Worm (Caenorhabditis elegans) whole organism, L1 larva: ENCODE measurements around the gene C27A7.6.

ENCODE experiments used
- C16A3.4 ChIP-seq: fragments of 150-350 bp; optimal IDR thresholded peaks from 2 replicates; lab custom pipeline; 2014; ENCODE audit warnings: missing biosample characterization, missing genetic modification characterization
- C34B4.2 ChIP-seq: sonication (generic microtip); optimal IDR thresholded peaks from 2 replicates; lab custom pipeline; 2017; ENCODE audit warnings: mild to moderate bottlenecking, missing genetic modification characterization, missing compliant biosample characterization
- aly-2 ChIP-seq: fragments of 150-350 bp; optimal IDR thresholded peaks from 2 replicates; lab custom pipeline; 2014; ENCODE audit warnings: missing biosample characterization, missing genetic modification characterization
- blmp-1 ChIP-seq: fragments of 150-350 bp; optimal IDR thresholded peaks from 2 replicates; lab custom pipeline; 2014; ENCODE audit warnings: missing biosample characterization, missing genetic modification characterization
- ceh-63 ChIP-seq: fragments of 200-800 bp; sonication (Bioruptor generic); optimal IDR thresholded peaks from 2 replicates; lab custom pipeline; 2018; ENCODE audit warnings: mild to moderate bottlenecking, missing genetic modification characterization, missing compliant biosample characterization
- ceh-8 ChIP-seq: fragments of 200-800 bp; sonication (Bioruptor generic); optimal IDR thresholded peaks from 2 replicates; lab custom pipeline; 2018; ENCODE audit warnings: mild to moderate bottlenecking, missing genetic modification characterization, moderate library complexity, missing compliant biosample characterization
- ceh-82 ChIP-seq, 3 experiments: fragments of 150-350 bp in 1 of 3; sonication (generic microtip) in 2 of 3; optimal IDR thresholded peaks; 2 replicates each; lab custom pipeline; 2014 to 2017; ENCODE audit warnings: missing biosample characterization in 3 of 3, missing genetic modification characterization in 3 of 3
- ceh-90 ChIP-seq: sonication (generic microtip); optimal IDR thresholded peaks from 2 replicates; lab custom pipeline; 2016; ENCODE audit warnings: missing genetic modification characterization, missing compliant biosample characterization
- ces-1 ChIP-seq: fragments of 150-350 bp; optimal IDR thresholded peaks from 2 replicates; lab custom pipeline; 2014; ENCODE audit warnings: missing biosample characterization, missing genetic modification reagents, missing genetic modification characterization
- dsc-1 ChIP-seq: sonication (generic microtip); optimal IDR thresholded peaks from 2 replicates; lab custom pipeline; 2016; ENCODE audit warnings: mild to moderate bottlenecking, missing genetic modification characterization, missing compliant biosample characterization
- efl-1 ChIP-seq, 4 experiments: fragments of 150-350 bp; optimal IDR thresholded peaks in 3 of 4; peaks in 1 of 4; 1 replicate in 1 of 4; 2 replicates in 3 of 4; lab custom pipeline; 2014; ENCODE audit warnings: missing biosample characterization in 2 of 4, missing genetic modification characterization in 2 of 4, missing genetic modification reagents in 2 of 4
- efl-3 ChIP-seq: fragments of 200-800 bp; sonication (Bioruptor generic); optimal IDR thresholded peaks from 2 replicates; lab custom pipeline; 2018; ENCODE audit warnings: mild to moderate bottlenecking, missing genetic modification characterization, missing compliant biosample characterization
- elt-3 ChIP-seq, 6 experiments: fragments of 150-350 bp in 1 of 6; sonication (generic microtip); optimal IDR thresholded peaks; 2 replicates each; lab custom pipeline; 2017 to 2018; ENCODE audit warnings: missing biosample characterization in 6 of 6, missing genetic modification characterization in 6 of 6, inconsistent platforms in 1 of 6
- fkh-4 ChIP-seq: sonication (generic microtip); optimal IDR thresholded peaks from 2 replicates; lab custom pipeline; 2016; ENCODE audit warnings: missing compliant biosample characterization, missing genetic modification characterization, borderline replicate concordance
- fos-1 ChIP-seq: fragments of 150-350 bp; optimal IDR thresholded peaks from 2 replicates; lab custom pipeline; 2014; ENCODE audit warnings: missing biosample characterization, missing genetic modification characterization
- hlh-17 ChIP-seq: fragments of 200-800 bp; sonication (Bioruptor generic); optimal IDR thresholded peaks from 2 replicates; lab custom pipeline; 2018; ENCODE audit warnings: missing genetic modification characterization, mild to moderate bottlenecking, missing compliant biosample characterization, moderate library complexity, borderline replicate concordance
- hlh-4 ChIP-seq: sonication (generic microtip); optimal IDR thresholded peaks from 2 replicates; lab custom pipeline; 2016; ENCODE audit warnings: mild to moderate bottlenecking, missing genetic modification characterization, missing compliant biosample characterization
- jun-1 ChIP-seq: fragments of 150-350 bp; optimal IDR thresholded peaks from 2 replicates; lab custom pipeline; 2014; ENCODE audit warnings: missing biosample characterization, missing genetic modification reagents, missing genetic modification characterization
- lin-14 ChIP-seq: fragments of 200-800 bp; sonication (Bioruptor generic); optimal IDR thresholded peaks from 2 replicates; lab custom pipeline; 2018; ENCODE audit warnings: mild to moderate bottlenecking, missing genetic modification characterization, moderate library complexity, missing compliant biosample characterization
- lir-3 ChIP-seq: sonication (generic microtip); optimal IDR thresholded peaks from 2 replicates; lab custom pipeline; 2016; ENCODE audit warnings: mild to moderate bottlenecking, missing genetic modification characterization, moderate library complexity, missing compliant biosample characterization; ENCODE audit not compliant: poor library complexity
- lsy-2 ChIP-seq, 2 experiments: fragments of 150-350 bp; optimal IDR thresholded peaks; 2 replicates each; lab custom pipeline; 2014; ENCODE audit warnings: missing biosample characterization in 2 of 2, missing genetic modification characterization in 2 of 2
- mab-9 ChIP-seq: fragments of 200-800 bp; sonication (Bioruptor generic); IDR thresholded peaks from 2 replicates; pipeline ENCODE4 v1.3.6; 2022; ENCODE audit warnings: missing genetic modification reagents, missing genetic modification characterization, missing compliant biosample characterization
- mdl-1 ChIP-seq, 2 experiments: fragments of 150-350 bp; optimal IDR thresholded peaks; 2 replicates each; lab custom pipeline; 2014 to 2017; ENCODE audit warnings: missing biosample characterization in 2 of 2, missing genetic modification characterization in 2 of 2, inconsistent platforms in 1 of 2
- nhr-19 ChIP-seq: fragments of 200-800 bp; sonication (Bioruptor generic); conservative IDR thresholded peaks from 2 replicates; pipeline ENCODE4 v1.3.6; 2022; ENCODE audit warnings: missing genetic modification characterization, missing compliant biosample characterization
- nhr-20 ChIP-seq: sonication (generic microtip); optimal IDR thresholded peaks from 2 replicates; lab custom pipeline; 2016; ENCODE audit warnings: mild to moderate bottlenecking, missing genetic modification characterization, missing compliant biosample characterization
- nhr-237 ChIP-seq: fragments of 150-350 bp; optimal IDR thresholded peaks from 2 replicates; lab custom pipeline; 2014; ENCODE audit warnings: missing biosample characterization, missing genetic modification characterization
- nhr-28 ChIP-seq: fragments of 150-350 bp; optimal IDR thresholded peaks from 2 replicates; lab custom pipeline; 2014; ENCODE audit warnings: missing biosample characterization, missing genetic modification characterization
- nhr-47 ChIP-seq: sonication (generic microtip); optimal IDR thresholded peaks from 2 replicates; lab custom pipeline; 2016; ENCODE audit warnings: mild to moderate bottlenecking, missing genetic modification characterization, moderate library complexity, missing compliant biosample characterization
- nhr-71 ChIP-seq: sonication (generic microtip); optimal IDR thresholded peaks from 2 replicates; lab custom pipeline; 2016; ENCODE audit warnings: mild to moderate bottlenecking, missing genetic modification characterization, moderate library complexity, missing compliant biosample characterization
- nhr-85 ChIP-seq: sonication (generic microtip); peaks from one replicate; lab custom pipeline; 2016; ENCODE audit warnings: missing genetic modification characterization, inconsistent platforms, missing compliant biosample characterization
- pax-3 ChIP-seq: fragments of 200-800 bp; sonication (Bioruptor generic); optimal IDR thresholded peaks from 2 replicates; lab custom pipeline; 2018; ENCODE audit warnings: mild to moderate bottlenecking, missing genetic modification characterization, moderate library complexity, missing compliant biosample characterization
- pqm-1 ChIP-seq: sonication (generic microtip); optimal IDR thresholded peaks from 3 replicates; lab custom pipeline; 2017; ENCODE audit warnings: missing biosample characterization, missing genetic modification characterization
- rnt-1 ChIP-seq: sonication (generic microtip); optimal IDR thresholded peaks from 2 replicates; lab custom pipeline; 2016; ENCODE audit warnings: mild to moderate bottlenecking, missing genetic modification characterization, moderate library complexity, missing compliant biosample characterization
- skn-1 ChIP-seq: fragments of 150-350 bp; optimal IDR thresholded peaks from 2 replicates; lab custom pipeline; 2014; ENCODE audit warnings: missing biosample characterization, missing genetic modification characterization
- snu-23 ChIP-seq: sonication (generic microtip); optimal IDR thresholded peaks from 2 replicates; lab custom pipeline; 2016; ENCODE audit warnings: missing genetic modification characterization, missing compliant biosample characterization
- sox-4 ChIP-seq: sonication (generic microtip); optimal IDR thresholded peaks from 2 replicates; lab custom pipeline; 2016; ENCODE audit warnings: missing genetic modification characterization, missing compliant biosample characterization
- sptf-1 ChIP-seq: fragments of 150-350 bp; optimal IDR thresholded peaks from 2 replicates; lab custom pipeline; 2014; ENCODE audit warnings: missing biosample characterization, missing genetic modification characterization
- sup-37 ChIP-seq: fragments of 200-800 bp; sonication (Bioruptor generic); optimal IDR thresholded peaks from 2 replicates; lab custom pipeline; 2018; ENCODE audit warnings: mild to moderate bottlenecking, missing genetic modification characterization, missing compliant biosample characterization
- unc-30 ChIP-seq: sonication (generic microtip); optimal IDR thresholded peaks from 2 replicates; lab custom pipeline; 2017; ENCODE audit warnings: missing biosample characterization, missing genetic modification characterization
- zag-1 ChIP-seq: fragments of 150-350 bp; optimal IDR thresholded peaks from 2 replicates; lab custom pipeline; 2014; ENCODE audit warnings: missing biosample characterization, missing genetic modification characterization
- ztf-11 ChIP-seq, 2 experiments: sonication (generic microtip); optimal IDR thresholded peaks; 2 replicates each; lab custom pipeline; 2016 to 2017; ENCODE audit warnings: missing genetic modification characterization in 2 of 2, missing biosample characterization in 1 of 2, missing compliant biosample characterization in 1 of 2

The C27A7.6 gene

ce11 chrV:12161157-12161556 lies 30.6 kb upstream of the C27A7.6 start:
- peak in 1 of 2 experiments; percentile 23 for TF ChIP-seq lsy-2 (tag; optimal IDR thresholded peaks at IDR 0.05; lab: Kevin White, UChicago)
- TF ChIP-seq nhr-47 (tag; lab: Kevin White, UChicago) = no peak
- peak; percentile 61 for TF ChIP-seq lin-14
- no peak for TF ChIP-seq sup-37 (GFP tag; lab: Kevin White, UChicago)
- TF ChIP-seq ceh-82 (tag; optimal IDR thresholded peaks at IDR 0.05; lab: Kevin White, UChicago) = peak in 1 of 3 experiments; percentile 15
- TF ChIP-seq zag-1 = no peak
- no peak for TF ChIP-seq sptf-1 (tag; lab: Kevin White, UChicago)
- TF ChIP-seq elt-3 (tag; optimal IDR thresholded peaks at IDR 0.05; lab: Kevin White, UChicago) = peak in 1 of 6 experiments; percentile 77
- no peak for TF ChIP-seq mab-9 (GFP tag; lab: Robert Waterston, UW)
- TF ChIP-seq sox-4 (tag; lab: Kevin White, UChicago) = no peak
- no peak for TF ChIP-seq unc-30 (tag; lab: Kevin White, UChicago)

ce11 chrV:12159975-12160374 lies 29.4 kb upstream of the C27A7.6 start:
- TF ChIP-seq ceh-63 (GFP tag; lab: Kevin White, UChicago) = no peak
- TF ChIP-seq dsc-1 (tag; lab: Kevin White, UChicago) = no peak
- TF ChIP-seq nhr-85 (tag; lab: Kevin White, UChicago) = peak; percentile 85
- TF ChIP-seq lin-14 = peak; percentile 8
- TF ChIP-seq efl-1 (optimal IDR thresholded peaks at IDR 0.05; lab: Kevin White, UChicago) = no peak
- peak in 1 of 2 experiments; percentile 70 for TF ChIP-seq efl-1 (GFP tag; optimal IDR thresholded peaks at IDR 0.05 in 1 of 2; lab: Kevin White, UChicago)
- no peak for TF ChIP-seq lir-3 (tag; lab: Kevin White, UChicago)

ce11 chrV:12158377-12158776 lies 27.8 kb upstream of the C27A7.6 start:
- TF ChIP-seq mdl-1 (tag; optimal IDR thresholded peaks at IDR 0.05; lab: Kevin White, UChicago) (no peak), fkh-4 (no peak), aly-2 (tag; lab: Kevin White, UChicago) (no peak), nhr-71 (peak; percentile 47), C16A3.4 (tag; lab: Kevin White, UChicago) (no peak), lin-14 (peak; percentile 79), pax-3 (tag; lab: Kevin White, UChicago) (no peak), blmp-1 (tag; lab: Kevin White, UChicago) (no peak), skn-1 (tag; lab: Kevin White, UChicago) (no peak), nhr-19 (peak; percentile 29), rnt-1 (tag; lab: Kevin White, UChicago) (peak; percentile 76), pqm-1 (tag; lab: Kevin White, UChicago) (no peak), hlh-17 (GFP tag; lab: Kevin White, UChicago) (no peak), efl-3 (GFP tag; lab: Kevin White, UChicago) (no peak), unc-30 (tag; lab: Kevin White, UChicago) (no peak), fos-1 (tag; lab: Kevin White, UChicago) (no peak), hlh-4 (tag; lab: Kevin White, UChicago) (no peak), ceh-90 (tag; lab: Kevin White, UChicago) (no peak), nhr-28 (tag; lab: Kevin White, UChicago) (no peak), efl-1 (optimal IDR thresholded peaks at IDR 0.05; lab: Kevin White, UChicago) (peak in 1 of 2 experiments; percentile 14), efl-1 (GFP tag; optimal IDR thresholded peaks at IDR 0.05 in 1 of 2; lab: Kevin White, UChicago) (peak in 1 of 2 experiments; percentile 77), ztf-11 (tag; optimal IDR thresholded peaks at IDR 0.05; lab: Kevin White, UChicago) (no peak), jun-1 (tag; lab: Kevin White, UChicago) (no peak), ceh-8 (GFP tag; lab: Kevin White, UChicago) (no peak), snu-23 (GFP tag; lab: Kevin White, UChicago) (peak; percentile 8), nhr-20 (tag; lab: Kevin White, UChicago) (peak; percentile 27), ceh-82 (tag; optimal IDR thresholded peaks at IDR 0.05; lab: Kevin White, UChicago) (no peak), C34B4.2 (tag; lab: Kevin White, UChicago) (no peak), nhr-237 (tag; lab: Kevin White, UChicago) (no peak), ces-1 (GFP tag; lab: Kevin White, UChicago) (no peak), nhr-85 (tag; lab: Kevin White, UChicago) (peak; percentile 81)
